Fruit fly (Drosophila melanogaster) whole organism, embryonic: ENCODE results near the gene Sidpn.

Experiments used
- ATbp ChIP-seq: fragments of 200-800 bp; sonication (Bioruptor generic); optimal IDR thresholded peaks from 2 replicates; lab custom pipeline; 2017; ENCODE audit warnings: missing biosample characterization, mild to moderate bottlenecking, missing genetic modification characterization, missing genetic modification reagents
- Aef1 ChIP-seq: fragments of 200-800 bp; sonication (Bioruptor generic); IDR thresholded peaks from 3 replicates; pipeline ENCODE4 v1.3.6; 2022; ENCODE audit warnings: missing biosample characterization, missing genetic modification characterization
- Atf6 ChIP-seq: fragments of 200-800 bp; sonication (Bioruptor generic); IDR thresholded peaks from 2 replicates; pipeline ENCODE4 v1.3.6; 2022; ENCODE audit warnings: missing biosample characterization, missing genetic modification characterization
- Bdp1 ChIP-seq: fragments of 200-800 bp; sonication (Bioruptor generic); optimal IDR thresholded peaks from 3 replicates; lab custom pipeline; 2016; ENCODE audit warnings: missing biosample characterization, missing genetic modification characterization
- CG10321 ChIP-seq: fragments of 200-800 bp; sonication (Bioruptor generic); IDR thresholded peaks from 2 replicates; pipeline ENCODE4 v1.3.6; 2022; ENCODE audit warnings: missing biosample characterization, missing genetic modification characterization
- CG10979 ChIP-seq: fragments of 200-800 bp; sonication (Bioruptor generic); optimal IDR thresholded peaks from 2 replicates; lab custom pipeline; 2018; ENCODE audit warnings: missing biosample characterization, mild to moderate bottlenecking, missing genetic modification characterization, moderate library complexity
- CG11504 ChIP-seq: fragments of 200-800 bp; sonication (Bioruptor generic); optimal IDR thresholded peaks from 3 replicates; lab custom pipeline; 2019; ENCODE audit warnings: missing biosample characterization, mild to moderate bottlenecking, missing genetic modification characterization, moderate library complexity
- CG11696 ChIP-seq: fragments of 200-800 bp; sonication (Bioruptor generic); IDR thresholded peaks from 2 replicates; pipeline ENCODE4 v1.3.6; 2022; ENCODE audit warnings: missing biosample characterization, missing genetic modification characterization
- CG13287 ChIP-seq: fragments of 200-800 bp; sonication (Bioruptor generic); IDR thresholded peaks from 2 replicates; pipeline ENCODE4 v1.3.6; 2022; ENCODE audit warnings: missing biosample characterization, missing genetic modification characterization; ENCODE audit not compliant: partially characterized antibody
- CG14710 ChIP-seq: fragments of 200-800 bp; sonication (Bioruptor generic); optimal IDR thresholded peaks from 3 replicates; lab custom pipeline; 2019; ENCODE audit warnings: missing biosample characterization, mild to moderate bottlenecking, missing genetic modification characterization, moderate library complexity
- CG17829 ChIP-seq: fragments of 200-800 bp; optimal IDR thresholded peaks from 2 replicates; lab custom pipeline; 2019; ENCODE audit warnings: missing biosample characterization, mild to moderate bottlenecking, missing genetic modification characterization, moderate library complexity
- CG18011 ChIP-seq: fragments of 200-800 bp; sonication (Bioruptor generic); optimal IDR thresholded peaks from 2 replicates; lab custom pipeline; 2017; ENCODE audit warnings: missing biosample characterization, missing genetic modification characterization, mild to moderate bottlenecking, moderate library complexity, missing genotype
- CG31224 ChIP-seq: fragments of 200-800 bp; sonication (Bioruptor generic); IDR thresholded peaks from 2 replicates; pipeline ENCODE4 v1.3.6; 2022; ENCODE audit warnings: missing biosample characterization, missing genetic modification characterization
- CG34376 ChIP-seq: fragments of 200-800 bp; sonication (Bioruptor generic); optimal IDR thresholded peaks from 2 replicates; lab custom pipeline; 2018; ENCODE audit warnings: missing biosample characterization, mild to moderate bottlenecking, missing genetic modification characterization
- CG6765 ChIP-seq: fragments of 200-800 bp; sonication (Bioruptor generic); optimal IDR thresholded peaks from 3 replicates; lab custom pipeline; 2017; ENCODE audit warnings: missing biosample characterization, mild to moderate bottlenecking, missing genetic modification characterization
- CG6854 ChIP-seq: fragments of 200-800 bp; sonication (Bioruptor generic); optimal IDR thresholded peaks from 3 replicates; lab custom pipeline; 2017; ENCODE audit warnings: missing biosample characterization, mild to moderate bottlenecking, missing genetic modification characterization
- CG7963 ChIP-seq: fragments of 200-800 bp; sonication (Bioruptor generic); IDR thresholded peaks from 3 replicates; pipeline ENCODE4 v1.3.6; 2022; ENCODE audit warnings: missing biosample characterization, missing genetic modification characterization; ENCODE audit not compliant: partially characterized antibody
- CG7987 ChIP-seq: fragments of 200-800 bp; sonication (Bioruptor generic); optimal IDR thresholded peaks from 2 replicates; lab custom pipeline; 2018; ENCODE audit warnings: missing biosample characterization, mild to moderate bottlenecking, missing genetic modification characterization, moderate library complexity
- CG8281 ChIP-seq: fragments of 200-800 bp; sonication (Bioruptor generic); optimal IDR thresholded peaks from 2 replicates; lab custom pipeline; 2018; ENCODE audit warnings: missing biosample characterization, mild to moderate bottlenecking, missing genetic modification characterization, moderate library complexity
- CG9215 ChIP-seq: fragments of 200-800 bp; sonication (Bioruptor generic); IDR thresholded peaks from 2 replicates; pipeline ENCODE4 v1.3.6; 2022; ENCODE audit warnings: missing biosample characterization, missing genetic modification characterization
- CHES-1-like ChIP-seq: fragments of 200-800 bp; sonication (Bioruptor generic); optimal IDR thresholded peaks from 2 replicates; lab custom pipeline; 2016; ENCODE audit warnings: missing biosample characterization, missing genetic modification characterization
- HLH4C ChIP-seq: fragments of 200-800 bp; sonication (Bioruptor generic); IDR thresholded peaks from 3 replicates; pipeline ENCODE4 v1.3.6; 2022; ENCODE audit warnings: missing biosample characterization, missing genetic modification characterization; ENCODE audit not compliant: partially characterized antibody
- HLHmδ ChIP-seq: fragments of 200-800 bp; sonication (Bioruptor generic); optimal IDR thresholded peaks from 2 replicates; lab custom pipeline; 2018; ENCODE audit warnings: missing biosample characterization, mild to moderate bottlenecking, missing genetic modification characterization, moderate library complexity
- Max ChIP-seq: fragments of 200-800 bp; sonication (Bioruptor generic); optimal IDR thresholded peaks from 2 replicates; lab custom pipeline; 2016; ENCODE audit warnings: missing biosample characterization, mild to moderate bottlenecking, missing genetic modification characterization
- Med ChIP-seq: fragments of 200-800 bp; sonication (Bioruptor generic); peaks from one replicate; lab custom pipeline; 2016; ENCODE audit warnings: missing biosample characterization, missing genetic modification characterization, mild to moderate bottlenecking, inconsistent platforms, moderate library complexity
- Myb ChIP-seq: fragments of 200-800 bp; sonication (Bioruptor generic); optimal IDR thresholded peaks from 2 replicates; lab custom pipeline; 2016; ENCODE audit warnings: missing biosample characterization, missing genetic modification characterization
- Opbp ChIP-seq: fragments of 200-800 bp; sonication (Bioruptor generic); IDR thresholded peaks from 3 replicates; pipeline ENCODE4 v1.3.6; 2022; ENCODE audit warnings: missing biosample characterization, missing genetic modification characterization; ENCODE audit not compliant: partially characterized antibody
- Sry-β ChIP-seq: fragments of 200-800 bp; sonication (Bioruptor generic); optimal IDR thresholded peaks from 2 replicates; lab custom pipeline; 2018; ENCODE audit warnings: missing biosample characterization, mild to moderate bottlenecking, missing genetic modification characterization, moderate library complexity
- Sry-δ ChIP-seq: fragments of 200-800 bp; sonication (Bioruptor generic); optimal IDR thresholded peaks from 2 replicates; lab custom pipeline; 2016; ENCODE audit warnings: missing biosample characterization, missing genetic modification characterization
- ac ChIP-seq: fragments of 200-800 bp; sonication (Bioruptor generic); optimal IDR thresholded peaks from 3 replicates; lab custom pipeline; 2017; ENCODE audit warnings: missing biosample characterization, mild to moderate bottlenecking, missing genetic modification characterization
- bbx ChIP-seq: fragments of 200-800 bp; sonication (Bioruptor generic); IDR thresholded peaks from 2 replicates; pipeline ENCODE4 v1.3.6; 2022; ENCODE audit warnings: missing biosample characterization, missing genetic modification characterization; ENCODE audit not compliant: partially characterized antibody
- cas ChIP-seq: fragments of 200-800 bp; sonication (Bioruptor generic); IDR thresholded peaks from 2 replicates; pipeline ENCODE4 v1.3.6; 2022; ENCODE audit warnings: missing biosample characterization, missing genetic modification characterization
- dmrt11E ChIP-seq: fragments of 200-800 bp; sonication (Bioruptor generic); optimal IDR thresholded peaks from 3 replicates; lab custom pipeline; 2018; ENCODE audit warnings: missing biosample characterization, mild to moderate bottlenecking, missing genetic modification characterization, moderate library complexity
- exex ChIP-seq: fragments of 200-800 bp; sonication (Bioruptor generic); optimal IDR thresholded peaks from 4 replicates; lab custom pipeline; 2018; ENCODE audit warnings: missing biosample characterization, mild to moderate bottlenecking, missing genetic modification characterization, moderate library complexity
- gcm2 ChIP-seq: fragments of 200-800 bp; sonication (Bioruptor generic); optimal IDR thresholded peaks from 2 replicates; lab custom pipeline; 2016; ENCODE audit warnings: missing biosample characterization, missing genetic modification characterization
- hbn ChIP-seq: fragments of 200-800 bp; sonication (Bioruptor generic); IDR thresholded peaks from 2 replicates; pipeline ENCODE4 v1.3.6; 2022; ENCODE audit warnings: missing biosample characterization, missing genetic modification characterization; ENCODE audit not compliant: partially characterized antibody
- knrl ChIP-seq: fragments of 200-800 bp; sonication (Bioruptor generic); IDR thresholded peaks from 3 replicates; pipeline ENCODE4 v1.3.6; 2022; ENCODE audit warnings: missing biosample characterization, missing genetic modification characterization; ENCODE audit not compliant: partially characterized antibody
- org-1 ChIP-seq: fragments of 200-800 bp; sonication (Bioruptor generic); optimal IDR thresholded peaks from 2 replicates; lab custom pipeline; 2017; ENCODE audit warnings: missing biosample characterization, missing genetic modification characterization
- pfk ChIP-seq: fragments of 200-800 bp; sonication (Bioruptor generic); optimal IDR thresholded peaks from 2 replicates; lab custom pipeline; 2018; ENCODE audit warnings: missing biosample characterization, mild to moderate bottlenecking, missing genetic modification characterization, moderate library complexity
- phol ChIP-seq: fragments of 200-800 bp; sonication (Bioruptor generic); optimal IDR thresholded peaks from 3 replicates; lab custom pipeline; 2018; ENCODE audit warnings: missing biosample characterization, mild to moderate bottlenecking, missing genetic modification characterization, moderate library complexity
- psq ChIP-seq: fragments of 200-800 bp; sonication (Bioruptor generic); optimal IDR thresholded peaks from 2 replicates; lab custom pipeline; 2017; ENCODE audit warnings: missing biosample characterization, missing genetic modification characterization
- pum ChIP-seq: fragments of 200-800 bp; sonication (Bioruptor generic); optimal IDR thresholded peaks from 2 replicates; lab custom pipeline; 2016; ENCODE audit warnings: missing biosample characterization, missing genetic modification characterization
- pzg ChIP-seq: fragments of 200-800 bp; sonication (Bioruptor generic); optimal IDR thresholded peaks from 3 replicates; lab custom pipeline; 2018; ENCODE audit warnings: missing biosample characterization, mild to moderate bottlenecking, missing genetic modification characterization, moderate library complexity
- sc ChIP-seq, 3 experiments: fragments of >200 bp in 2 of 3; fragments of 200-800 bp in 1 of 3; sonication (Bioruptor generic) in 1 of 3; optimal IDR thresholded peaks; 2 replicates in 2 of 3; 3 replicates in 1 of 3; lab custom pipeline; 2017; ENCODE audit warnings: mild to moderate bottlenecking in 1 of 3, missing biosample characterization in 1 of 3, missing genetic modification characterization in 1 of 3, missing genetic modification reagents in 1 of 3
- sens-2 ChIP-seq: fragments of 200-800 bp; sonication (Bioruptor generic); IDR thresholded peaks from 2 replicates; pipeline ENCODE4 v1.3.6; 2022; ENCODE audit warnings: missing biosample characterization, missing genetic modification characterization
- trh ChIP-seq: fragments of 200-800 bp; sonication (Bioruptor generic); optimal IDR thresholded peaks from 2 replicates; lab custom pipeline; 2016; ENCODE audit warnings: missing biosample characterization, missing genetic modification characterization
- unc-4 ChIP-seq: fragments of 200-800 bp; sonication (Bioruptor generic); IDR thresholded peaks from 2 replicates; pipeline ENCODE4 v1.3.6; 2022; ENCODE audit warnings: missing biosample characterization, missing genetic modification characterization; ENCODE audit not compliant: partially characterized antibody
- zf30C ChIP-seq: fragments of 200-800 bp; sonication (Bioruptor generic); optimal IDR thresholded peaks from 3 replicates; lab custom pipeline; 2018; ENCODE audit warnings: missing biosample characterization, mild to moderate bottlenecking, missing genetic modification characterization

The Sidpn gene

DNA sequence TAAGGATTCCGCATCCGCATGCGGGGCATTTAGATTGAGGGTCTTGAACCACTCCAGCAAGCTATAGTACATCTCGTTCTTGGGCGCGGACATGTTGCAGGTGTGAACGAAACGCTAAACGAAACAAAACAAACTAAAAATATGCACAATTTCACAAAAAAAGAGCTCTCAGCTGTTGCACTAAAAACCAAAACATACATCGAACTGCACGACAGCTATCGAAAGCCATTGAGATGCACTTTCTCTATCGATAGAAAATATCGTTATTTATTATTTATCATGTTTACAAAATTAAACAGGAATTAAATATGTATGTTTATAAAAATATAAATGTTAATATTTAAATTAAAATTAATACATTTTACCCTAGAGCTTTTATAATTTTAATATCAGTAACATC lies 5.8 kb downstream of the Sidpn start, which contains the start of gene hook (continued):
- TF ChIP-seq CG7987 (GFP tag; lab: Kevin White, UChicago) (no peak), CG7963 (GFP tag; lab: Robert Waterston, UW) (peak; percentile 45; the same call in 1 of the 3 replicates), zf30C (no peak), Med (GFP tag; lab: Kevin White, UChicago) (peak; percentile 40), CG9215 (GFP tag; lab: Robert Waterston, UW) (no peak), Bdp1 (GFP tag; lab: Kevin White, UChicago) (no peak), CG6854 (GFP tag; lab: Kevin White, UChicago) (no peak), CG18011 (GFP tag; lab: Kevin White, UChicago) (no peak), CG34376 (no peak), Opbp (GFP tag; lab: Robert Waterston, UW) (peak; percentile 73; the same call in 2 of the 3 replicates), CG8281 (no peak), CG14710 (peak; percentile 15), CG31224 (GFP tag; lab: Robert Waterston, UW) (no peak), CG13287 (peak; percentile 81), CG6765 (no peak), pfk (no peak), CG10979 (tag; lab: Kevin White, UChicago) (no peak), CHES-1-like (GFP tag; lab: Kevin White, UChicago) (no peak), org-1 (GFP tag; lab: Kevin White, UChicago) (no peak), pum (GFP tag; lab: Kevin White, UChicago) (no peak), dmrt11E (tag; lab: Kevin White, UChicago) (no peak), Myb (no peak), knrl (GFP tag; lab: Robert Waterston, UW) (peak; percentile 84), bbx (GFP tag; lab: Robert Waterston, UW) (peak; percentile 85), Max (GFP tag; lab: Kevin White, UChicago) (no peak), psq (GFP tag; lab: Kevin White, UChicago) (no peak), CG17829 (tag; lab: Kevin White, UChicago) (no peak), ATbp (GFP tag; lab: Kevin White, UChicago) (no peak), Sry-β (no peak), CG11696 (no peak), CG10321 (GFP tag; lab: Robert Waterston, UW) (no peak), sens-2 (no peak), pzg (GFP tag; lab: Kevin White, UChicago) (peak; percentile 23), exex (no peak), HLHmδ (GFP tag; lab: Kevin White, UChicago) (no peak), Sry-δ (GFP tag; lab: Kevin White, UChicago) (peak; percentile 61), ac (no peak), CG11504 (tag; lab: Kevin White, UChicago) (no peak), hbn (GFP tag; lab: Robert Waterston, UW) (peak; percentile 75), sc (optimal IDR thresholded peaks at IDR 0.05; lab: Kevin White, UChicago) (no peak), sc (GFP tag; optimal IDR thresholded peaks at IDR 0.05; lab: Kevin White, UChicago) (no peak), Atf6 (GFP tag; lab: Robert Waterston, UW) (no peak), Aef1 (GFP tag; lab: Robert Waterston, UW) (no peak), HLH4C (peak; percentile 71), gcm2 (GFP tag; lab: Kevin White, UChicago) (no peak), cas (GFP tag; lab: Robert Waterston, UW) (no peak), unc-4 (GFP tag; lab: Robert Waterston, UW) (peak; percentile 72), trh (GFP tag; lab: Kevin White, UChicago) (no peak), phol (tag; lab: Kevin White, UChicago) (peak; percentile 2)
